Fruit fly (Drosophila melanogaster): ENCODE data around the gene Act79B.

Gene Act79B

dm6 chr3L:21994000-21994399, 9.0 kb downstream of the Act79B start:
- TF ChIP-seq h (optimal IDR thresholded peaks at IDR 0.05) (no peak), insv (optimal IDR thresholded peaks at IDR 0.05) (no peak), Sin3A (optimal IDR thresholded peaks at IDR 0.05) (no peak), ttk (optimal IDR thresholded peaks at IDR 0.05) (no peak), psq (optimal IDR thresholded peaks at IDR 0.05) (no peak), Myc (optimal IDR thresholded peaks at IDR 0.05) (no peak)

- TF ChIP-seq Sin3A (optimal IDR thresholded peaks at IDR 0.05) (no peak), psq (optimal IDR thresholded peaks at IDR 0.05) (no peak), insv (optimal IDR thresholded peaks at IDR 0.05) (no peak), Myc (optimal IDR thresholded peaks at IDR 0.05) (no peak), h (optimal IDR thresholded peaks at IDR 0.05) (no peak), ttk (optimal IDR thresholded peaks at IDR 0.05) (no peak)
Measured at dm6 chr3L:22006107-22006506, 21.1 kb downstream of the Act79B start.

- no peak for TF ChIP-seq psq (optimal IDR thresholded peaks at IDR 0.05)
- TF ChIP-seq Myc (optimal IDR thresholded peaks at IDR 0.05), result no peak
- TF ChIP-seq insv (optimal IDR thresholded peaks at IDR 0.05), result no peak
- TF ChIP-seq ttk (optimal IDR thresholded peaks at IDR 0.05), result no peak
- no peak for TF ChIP-seq Sin3A (optimal IDR thresholded peaks at IDR 0.05)
- TF ChIP-seq h (optimal IDR thresholded peaks at IDR 0.05), result no peak
Measured at dm6 chr3L:22028225-22028624, 43.2 kb downstream of the Act79B start, which contains the start of gene CG7140. CG7140 (minus strand) TSS chr3L:22028325.

dm6 chr3L:22029670-22030069, 44.7 kb downstream of the Act79B start, which contains the start of gene CG43392:
CG43392 (minus strand) TSS chr3L:22029770.
- TF ChIP-seq Myc (optimal IDR thresholded peaks at IDR 0.05) (no peak), ttk (optimal IDR thresholded peaks at IDR 0.05) (no peak), insv (optimal IDR thresholded peaks at IDR 0.05) (no peak), psq (optimal IDR thresholded peaks at IDR 0.05) (no peak), h (optimal IDR thresholded peaks at IDR 0.05) (no peak), Sin3A (optimal IDR thresholded peaks at IDR 0.05) (no peak)

- no peak for TF ChIP-seq insv (optimal IDR thresholded peaks at IDR 0.05)
- TF ChIP-seq psq (optimal IDR thresholded peaks at IDR 0.05), result no peak
Measured at dm6 chr3L:22034717-22035116, 49.7 kb downstream of the Act79B start, which contains the start of gene Oct-TyrR. Oct-TyrR (plus strand) TSS chr3L:22035003.
